Fruit fly (Drosophila melanogaster) Kc167 (cell line): ENCODE data around the gene LManI.

Source experiments
- Myc ChIP-seq: fragments of >200 bp; optimal IDR thresholded peaks from 2 replicates; lab custom pipeline; 2017; ENCODE audit warnings: missing external identifiers
- Sin3A ChIP-seq: fragments of >200 bp; optimal IDR thresholded peaks from 2 replicates; lab custom pipeline; 2018; ENCODE audit warnings: missing external identifiers
- h ChIP-seq: fragments of >200 bp; optimal IDR thresholded peaks from 3 replicates; lab custom pipeline; 2018; ENCODE audit warnings: missing external identifiers
- insv ChIP-seq: fragments of >200 bp; optimal IDR thresholded peaks from 3 replicates; lab custom pipeline; 2018; ENCODE audit warnings: missing external identifiers
- psq ChIP-seq: fragments of >200 bp; optimal IDR thresholded peaks from 2 replicates; lab custom pipeline; 2017; ENCODE audit warnings: missing external identifiers
- ttk ChIP-seq: sonication (Bioruptor generic); optimal IDR thresholded peaks from 2 replicates; lab custom pipeline; 2017; ENCODE audit warnings: missing external identifiers

The LManI gene

DNA sequence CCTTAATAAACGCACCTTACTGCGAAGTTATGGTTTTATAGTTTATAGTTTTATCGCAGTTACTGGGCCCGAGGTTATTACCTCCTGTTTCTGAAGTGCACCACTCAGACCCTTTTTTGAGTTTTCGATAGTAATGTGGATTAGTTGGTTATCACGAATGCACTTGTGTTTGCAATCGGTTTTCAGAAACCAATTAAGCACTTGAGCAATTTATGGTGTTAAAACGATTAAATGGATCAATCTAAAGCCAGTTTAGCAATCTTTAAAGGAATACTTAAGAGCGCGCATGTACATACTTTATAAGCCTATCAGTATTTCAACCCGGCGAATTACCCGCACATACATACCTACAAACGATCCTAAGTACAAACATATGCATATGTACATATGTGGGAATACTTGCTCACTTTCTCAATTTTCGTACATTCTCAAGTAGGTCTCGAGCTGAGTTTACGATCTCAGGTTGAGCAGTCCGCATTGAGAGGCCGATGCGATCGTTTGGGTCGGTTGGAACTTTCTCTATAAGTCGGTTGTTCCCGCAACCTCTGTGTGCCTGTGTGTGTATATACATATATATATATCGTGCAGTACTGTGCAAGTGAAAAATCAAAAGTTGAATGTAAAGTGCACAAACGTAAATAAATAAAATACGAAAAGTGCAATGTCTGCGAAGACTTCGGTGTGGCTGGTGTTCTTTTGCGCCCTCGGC lies at the start of gene LManI, which contains the start of gene LManII:
Gene LManI, minus strand, starts transcription at position 51 of the 709 bp plus-strand sequence.
Gene LManII, plus strand, starts transcription at position 468 of the 709 bp plus-strand sequence.
- no peak for TF ChIP-seq Sin3A (lab: Kevin White, UChicago)
- TF ChIP-seq psq (lab: Kevin White, UChicago): no peak
- TF ChIP-seq h: no peak

DNA sequence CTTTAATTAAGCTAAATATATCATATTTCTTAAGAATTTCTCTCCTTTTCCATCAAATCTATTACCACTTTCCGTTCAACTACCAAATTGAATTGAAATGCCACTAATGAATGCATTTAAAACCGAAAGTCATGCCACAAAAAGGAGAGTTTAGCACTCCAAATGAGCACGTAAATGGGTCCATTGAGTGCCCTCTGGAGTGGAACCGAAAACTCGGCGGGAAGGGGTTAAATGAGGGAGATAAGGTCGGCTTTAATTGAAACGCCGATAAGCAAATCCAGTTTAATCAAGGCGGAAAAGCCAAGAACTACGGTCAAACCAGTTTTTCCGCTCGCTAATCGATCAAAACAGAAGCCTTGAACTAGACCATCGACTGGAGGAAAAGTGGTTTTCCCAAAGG lies 48.3 kb upstream of the LManI start:
- TF ChIP-seq h (no peak), insv (lab: Kevin White, UChicago) (no peak), psq (lab: Kevin White, UChicago) (no peak)

DNA sequence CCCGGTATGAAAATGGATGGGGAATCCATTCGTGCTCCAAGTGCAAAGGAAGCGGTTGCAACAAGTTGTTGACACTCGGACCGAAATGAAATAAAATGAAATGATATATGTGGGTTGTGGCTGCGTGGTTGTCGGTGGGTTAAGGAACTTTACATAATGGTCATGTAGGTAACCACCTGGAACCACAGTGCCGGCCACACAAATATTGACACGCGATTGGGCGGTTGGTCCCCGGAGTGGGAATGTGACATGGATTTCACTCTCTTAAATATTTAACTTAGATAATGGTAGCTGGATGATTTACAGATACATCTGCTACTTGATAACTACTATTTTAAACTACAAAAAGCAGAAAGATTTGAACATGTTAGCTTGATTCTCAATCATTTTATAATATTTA lies 47.9 kb upstream of the LManI start:
- TF ChIP-seq ttk (lab: Kevin White, UChicago) (no peak), insv (lab: Kevin White, UChicago) (no peak), Sin3A (lab: Kevin White, UChicago) (no peak), Myc (lab: Kevin White, UChicago) (no peak), psq (lab: Kevin White, UChicago) (no peak), h (no peak)

DNA sequence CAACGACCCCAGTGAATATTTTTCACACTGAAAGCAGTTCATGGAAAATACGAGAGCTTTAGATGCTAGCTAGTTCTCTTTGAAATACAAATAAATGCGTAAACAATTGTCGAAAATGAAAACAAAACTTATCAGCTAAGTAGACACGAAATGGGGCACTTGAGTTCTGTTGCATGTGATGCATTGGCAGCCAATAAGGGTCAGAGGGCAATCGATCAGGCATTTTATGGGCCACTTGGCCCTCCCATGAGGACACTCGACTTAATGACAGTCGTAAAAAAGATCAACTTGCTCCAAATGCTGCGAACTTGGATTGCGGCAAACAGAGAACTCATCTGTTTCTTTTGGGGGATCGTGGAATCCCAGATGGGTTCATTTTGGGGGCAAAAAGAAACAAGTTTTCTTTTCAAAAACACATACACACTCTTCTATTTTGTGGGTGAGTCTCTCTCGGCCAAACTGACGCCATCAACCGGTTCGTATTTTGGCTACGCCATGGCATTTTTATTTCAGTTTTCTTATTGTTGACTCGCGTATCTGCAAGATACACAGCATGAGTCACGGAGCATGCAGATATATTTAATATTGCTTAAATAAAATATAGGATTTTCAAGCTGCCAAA lies 46.4 kb upstream of the LManI start:
- TF ChIP-seq h (no peak), ttk (lab: Kevin White, UChicago) (no peak), psq (lab: Kevin White, UChicago) (no peak), Sin3A (lab: Kevin White, UChicago) (no peak), Myc (lab: Kevin White, UChicago) (no peak), insv (lab: Kevin White, UChicago) (no peak)

DNA sequence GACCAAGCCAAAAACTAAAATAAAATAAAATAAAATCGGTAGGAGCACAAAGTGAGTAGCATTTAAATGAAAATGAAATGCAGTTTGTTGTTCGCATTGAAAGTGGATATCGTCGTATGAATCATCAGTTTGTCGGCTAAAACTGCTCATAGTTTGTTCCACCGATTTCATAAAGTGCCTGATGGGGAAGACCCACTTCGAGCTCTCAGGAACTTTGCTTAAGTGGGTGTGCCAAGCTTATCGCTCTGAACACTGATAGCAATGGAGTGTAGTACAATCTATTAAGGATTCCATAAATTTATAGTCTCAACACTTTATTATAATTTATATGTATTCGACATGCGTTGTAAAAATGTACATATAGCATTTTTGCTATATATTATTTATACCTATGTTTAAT lies 45.8 kb upstream of the LManI start:
- TF ChIP-seq Sin3A (lab: Kevin White, UChicago) (no peak), ttk (lab: Kevin White, UChicago) (no peak)

DNA sequence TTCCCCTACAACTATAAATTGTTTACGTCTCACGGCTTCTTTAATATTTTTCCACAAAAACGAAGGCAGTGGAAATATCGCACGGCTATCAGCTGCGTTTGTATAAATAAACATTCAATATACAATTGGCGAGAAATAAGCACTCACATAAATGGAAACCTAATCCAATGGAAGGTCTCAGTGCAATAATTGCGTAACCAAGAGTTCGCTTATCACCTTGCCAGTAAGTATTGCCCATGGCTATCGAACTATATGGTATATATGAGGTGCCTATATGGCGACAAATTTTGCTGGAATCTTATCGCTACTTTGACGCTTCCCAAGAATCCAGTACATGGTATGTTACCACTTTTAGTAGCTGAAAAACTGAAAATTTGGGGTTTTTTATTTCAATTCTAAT lies 45.2 kb upstream of the LManI start:
- TF ChIP-seq psq (lab: Kevin White, UChicago): no peak
- no peak for TF ChIP-seq Sin3A (lab: Kevin White, UChicago)
- TF ChIP-seq h: no peak
- no peak for TF ChIP-seq insv (lab: Kevin White, UChicago)
- no peak for TF ChIP-seq ttk (lab: Kevin White, UChicago)
- TF ChIP-seq Myc (lab: Kevin White, UChicago): no peak

DNA sequence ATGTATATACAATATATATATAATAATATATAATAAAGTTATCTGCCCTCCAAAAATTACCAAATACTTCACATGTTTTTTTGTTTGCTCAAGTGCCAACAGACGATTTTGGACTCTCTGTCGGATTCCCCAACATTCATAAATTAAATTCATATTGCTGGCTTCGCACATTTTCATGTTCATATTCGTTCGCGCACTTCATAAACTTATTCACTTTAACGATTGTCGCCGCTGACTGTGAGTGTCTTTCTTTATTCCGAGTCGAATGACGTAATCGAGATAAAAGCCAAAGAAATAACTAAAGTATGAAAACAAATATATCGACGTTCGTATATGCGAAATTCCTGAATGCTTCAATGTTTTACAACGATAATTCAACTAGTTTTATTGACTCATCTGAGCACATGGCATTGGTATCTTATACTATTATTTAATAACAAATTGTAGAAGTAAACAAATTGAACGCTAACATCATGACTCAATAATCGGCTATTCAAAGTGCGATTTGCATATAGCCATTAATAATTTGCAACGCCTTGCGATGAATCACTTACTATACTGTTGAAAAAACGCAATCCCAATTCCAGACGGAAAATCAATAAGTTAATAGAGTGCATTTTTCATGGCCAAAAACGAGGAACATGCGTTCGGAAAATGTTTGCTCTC lies 43.4 kb upstream of the LManI start:
- TF ChIP-seq Myc (lab: Kevin White, UChicago) (no peak), h (no peak), Sin3A (lab: Kevin White, UChicago) (no peak), ttk (lab: Kevin White, UChicago) (no peak), insv (lab: Kevin White, UChicago) (no peak), psq (lab: Kevin White, UChicago) (no peak)

DNA sequence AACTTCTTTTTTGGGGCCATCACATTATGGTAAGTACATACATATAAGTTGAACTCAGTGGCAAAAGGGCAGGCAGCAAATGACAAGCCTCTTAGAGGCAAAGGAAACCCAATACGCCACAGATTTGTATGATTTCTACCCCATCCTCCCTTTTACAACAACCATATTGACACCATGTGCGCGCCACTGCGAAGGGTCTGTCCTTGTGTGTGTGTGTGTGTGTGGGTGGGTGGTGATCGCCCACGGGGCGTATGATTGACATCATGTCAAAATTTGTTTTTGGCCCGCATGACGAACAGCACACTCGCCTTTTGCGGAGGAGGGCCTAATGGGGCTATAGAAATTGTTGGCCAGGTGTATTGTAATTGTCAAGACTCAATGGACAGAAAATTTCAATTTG lies 42.6 kb upstream of the LManI start:
- TF ChIP-seq Myc (lab: Kevin White, UChicago) (no peak), insv (lab: Kevin White, UChicago) (no peak), h (no peak)

DNA sequence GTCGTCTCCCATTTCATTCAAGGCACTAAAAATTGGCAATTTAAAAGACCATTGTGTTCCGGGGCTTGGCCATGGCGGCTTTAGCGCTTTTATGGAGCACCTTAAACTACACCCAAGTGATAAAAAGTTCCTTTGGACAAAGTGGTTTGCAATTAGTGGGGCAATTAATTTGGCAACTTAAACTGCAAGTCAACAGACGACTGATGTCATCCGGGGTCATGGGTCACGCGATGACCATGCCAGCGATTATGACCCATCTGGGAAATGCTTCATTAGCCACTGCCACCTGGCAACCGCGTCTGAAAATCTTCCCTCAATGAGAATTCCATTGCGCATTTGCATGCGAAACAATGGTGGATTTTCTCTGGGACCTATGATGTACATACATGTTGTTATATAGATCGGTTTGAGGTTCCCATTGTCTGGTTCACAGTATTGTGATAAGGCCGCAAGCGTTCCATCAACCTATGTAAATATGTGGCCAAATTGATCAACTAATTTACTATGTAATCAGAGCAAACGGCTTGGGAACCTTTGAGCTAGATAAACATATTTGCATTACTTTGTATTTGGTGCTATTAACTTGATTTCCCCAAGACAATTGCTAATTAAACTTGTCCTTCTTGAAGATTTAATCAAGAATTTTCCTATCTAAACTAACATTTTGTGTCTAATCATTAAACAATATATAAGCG lies 40.2 kb upstream of the LManI start:
- TF ChIP-seq psq (lab: Kevin White, UChicago): no peak

DNA sequence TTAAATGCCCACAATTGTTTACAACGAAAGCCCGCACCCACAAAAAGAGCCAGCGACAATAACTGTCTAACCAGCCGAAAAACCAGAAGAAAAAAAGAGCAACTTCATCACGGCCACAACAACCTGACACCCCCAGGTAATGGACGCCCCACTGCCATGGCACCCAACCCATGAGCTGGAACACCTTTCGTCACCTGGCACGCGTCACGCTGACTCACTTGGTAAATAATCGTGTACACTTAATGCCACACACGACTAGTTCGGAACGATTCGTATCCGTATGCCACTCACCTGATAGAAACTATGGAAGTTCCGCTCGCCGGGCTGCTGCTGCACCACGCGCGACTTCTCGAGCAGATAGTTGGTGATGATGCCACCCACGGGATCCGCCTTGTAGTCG lies 39.3 kb upstream of the LManI start:
- no peak for TF ChIP-seq ttk (lab: Kevin White, UChicago)
- no peak for TF ChIP-seq Myc (lab: Kevin White, UChicago)
- no peak for TF ChIP-seq insv (lab: Kevin White, UChicago)
- TF ChIP-seq Sin3A (lab: Kevin White, UChicago): no peak
- TF ChIP-seq h: no peak
- no peak for TF ChIP-seq psq (lab: Kevin White, UChicago)

DNA sequence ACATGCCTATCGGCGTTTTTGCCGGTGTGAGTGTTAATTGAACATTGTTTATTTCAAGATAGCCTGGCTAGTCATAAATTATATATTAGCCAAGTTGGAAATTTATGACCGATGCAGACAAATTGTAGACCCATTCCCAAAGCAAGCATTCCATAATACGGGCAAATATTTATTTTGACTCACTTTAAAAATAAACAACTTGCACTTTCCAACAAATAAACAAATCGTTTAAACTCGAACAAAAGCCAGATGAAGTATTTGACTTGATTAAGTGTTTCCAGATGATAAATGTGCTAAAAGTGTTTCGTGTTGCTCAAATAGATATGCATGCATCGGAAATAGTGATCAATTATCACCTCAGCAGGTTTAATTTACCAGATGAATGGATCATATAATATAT lies 38.5 kb upstream of the LManI start:
- no peak for TF ChIP-seq insv (lab: Kevin White, UChicago)
- no peak for TF ChIP-seq ttk (lab: Kevin White, UChicago)
- no peak for TF ChIP-seq Myc (lab: Kevin White, UChicago)

DNA sequence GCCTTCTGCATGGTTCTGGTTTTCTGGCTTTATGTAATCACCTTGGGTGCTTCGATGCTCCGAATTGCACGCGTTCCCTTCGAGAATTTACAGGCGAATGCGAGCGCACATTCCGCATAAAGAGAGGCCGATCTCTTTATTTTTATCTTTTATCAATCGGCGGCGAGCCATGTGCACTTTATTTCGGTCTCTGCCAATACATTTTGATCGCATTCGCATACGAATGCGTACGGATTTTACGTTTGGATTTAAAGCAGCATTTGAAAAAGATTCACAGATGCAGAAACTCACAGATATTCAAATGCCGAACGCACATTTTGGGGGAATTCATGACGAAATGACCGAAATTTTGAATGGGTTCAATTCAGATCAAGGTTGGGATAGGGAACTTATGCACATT lies 34.3 kb upstream of the LManI start, which contains the start of gene CG13144:
Gene CG13144, minus strand, starts transcription at position 101 of the 400 bp plus-strand sequence.
- TF ChIP-seq ttk (lab: Kevin White, UChicago) (no peak), insv (lab: Kevin White, UChicago) (no peak), Sin3A (lab: Kevin White, UChicago) (no peak), psq (lab: Kevin White, UChicago) (no peak), h (no peak), Myc (lab: Kevin White, UChicago) (no peak)
